Worm (Caenorhabditis elegans): ENCODE results near the gene H40L08.3.

DNA sequence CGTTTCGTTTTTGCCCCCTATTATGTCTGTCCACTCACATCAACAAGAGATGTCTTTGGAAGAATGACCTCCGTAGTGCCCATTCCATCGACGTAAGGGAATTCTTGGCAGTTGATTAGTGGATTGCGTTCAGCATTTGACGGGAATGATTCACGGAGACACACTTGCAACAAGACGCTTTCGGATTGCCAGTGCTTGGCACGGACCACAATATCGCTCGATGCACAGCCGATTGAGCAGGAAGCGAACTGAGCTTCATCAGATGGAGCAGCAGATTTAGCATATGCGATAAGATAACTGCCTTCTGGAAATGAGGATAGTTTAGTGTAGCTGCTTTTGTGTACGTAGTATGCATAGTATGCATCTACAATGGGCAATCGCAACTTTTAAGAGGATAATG, 27.6 kb upstream of the H40L08.3 start:
- no peak for TF ChIP-seq fkh-2 (tag; optimal IDR thresholded peaks at IDR 0.05)
- TF ChIP-seq unc-39 (tag; optimal IDR thresholded peaks at IDR 0.05) = no peak
- TF ChIP-seq daf-12 (tag; optimal IDR thresholded peaks at IDR 0.05) = no peak
- TF ChIP-seq ztf-11 (tag; optimal IDR thresholded peaks at IDR 0.05) = no peak
- TF ChIP-seq lin-39 (tag; optimal IDR thresholded peaks at IDR 0.05) = no peak
- no peak for TF ChIP-seq ama-1 (optimal IDR thresholded peaks at IDR 0.05)
- no peak for TF ChIP-seq nhr-77 (tag; optimal IDR thresholded peaks at IDR 0.05)
- no peak for TF ChIP-seq nhr-237 (tag; optimal IDR thresholded peaks at IDR 0.05)
- no peak for TF ChIP-seq nhr-23 (tag; optimal IDR thresholded peaks at IDR 0.05)
- TF ChIP-seq pha-4 (tag; optimal IDR thresholded peaks at IDR 0.05) = no peak
- no peak for TF ChIP-seq elt-3 (tag; optimal IDR thresholded peaks at IDR 0.05)
- TF ChIP-seq egl-27 (tag; optimal IDR thresholded peaks at IDR 0.05) = no peak

Measured in whole organism, L3 larva.